Fruit fly (Drosophila melanogaster) whole organism, pupa: Measurements from ENCODE around the gene Polr1F.

ENCODE experiments used
- CG10348 ChIP-seq: fragments of 200-800 bp; sonication (Bioruptor generic); IDR thresholded peaks from 2 replicates; pipeline ENCODE4 v1.3.6; 2022; ENCODE audit warnings: missing biosample characterization, missing genetic modification characterization
- CG12605 ChIP-seq: fragments of 200-800 bp; sonication (Bioruptor generic); IDR thresholded peaks from 2 replicates; pipeline ENCODE4 v1.3.6; 2022; ENCODE audit warnings: missing biosample characterization, missing genetic modification characterization
- CG13204 ChIP-seq: fragments of 200-800 bp; sonication (Bioruptor generic); optimal IDR thresholded peaks from 2 replicates; lab custom pipeline; 2018; ENCODE audit warnings: missing biosample characterization, mild to moderate bottlenecking, missing genetic modification characterization, moderate library complexity
- CG14655 ChIP-seq: fragments of 200-800 bp; sonication (Bioruptor generic); optimal IDR thresholded peaks from 3 replicates; lab custom pipeline; 2017; ENCODE audit warnings: mild to moderate bottlenecking, missing biosample characterization, missing genetic modification reagents, missing genetic modification characterization
- CG15710 ChIP-seq: fragments of 200-800 bp; sonication (Bioruptor generic); optimal IDR thresholded peaks from 2 replicates; lab custom pipeline; 2018; ENCODE audit warnings: missing biosample characterization, mild to moderate bottlenecking, missing genetic modification characterization, moderate library complexity
- CG17806 ChIP-seq: fragments of 200-800 bp; sonication (Bioruptor generic); optimal IDR thresholded peaks from 2 replicates; lab custom pipeline; 2018; ENCODE audit warnings: missing biosample characterization, mild to moderate bottlenecking, missing genetic modification characterization, moderate library complexity
- CG32121 ChIP-seq: fragments of 200-800 bp; sonication (Bioruptor generic); IDR thresholded peaks from 2 replicates; pipeline ENCODE4 v1.3.6; 2022; ENCODE audit warnings: missing biosample characterization, missing genetic modification characterization
- CG34367 ChIP-seq: fragments of 200-800 bp; sonication (Bioruptor generic); optimal IDR thresholded peaks from 2 replicates; lab custom pipeline; 2018; ENCODE audit warnings: missing biosample characterization, mild to moderate bottlenecking, missing genetic modification characterization
- CG4496 ChIP-seq: fragments of 200-800 bp; sonication (Bioruptor generic); IDR thresholded peaks from 3 replicates; pipeline ENCODE4 v1.3.6; 2022; ENCODE audit warnings: missing biosample characterization, missing genetic modification characterization
- CG8159 ChIP-seq: fragments of 200-800 bp; sonication (Bioruptor generic); optimal IDR thresholded peaks from 3 replicates; lab custom pipeline; 2018; ENCODE audit warnings: missing biosample characterization, mild to moderate bottlenecking, missing genetic modification characterization, moderate library complexity
- CG8301 ChIP-seq: fragments of 200-800 bp; sonication (Bioruptor generic); optimal IDR thresholded peaks from 2 replicates; lab custom pipeline; 2018; ENCODE audit warnings: missing biosample characterization, mild to moderate bottlenecking, missing genetic modification characterization
- CG9948 ChIP-seq: fragments of 200-800 bp; sonication (Bioruptor generic); optimal IDR thresholded peaks from 2 replicates; lab custom pipeline; 2018; ENCODE audit warnings: missing biosample characterization, mild to moderate bottlenecking, missing genetic modification characterization, moderate library complexity
- D1 ChIP-seq: fragments of 200-800 bp; sonication (Bioruptor generic); optimal IDR thresholded peaks from 2 replicates; lab custom pipeline; 2018; ENCODE audit warnings: missing biosample characterization, mild to moderate bottlenecking, missing genetic modification characterization, moderate library complexity
- EcR ChIP-seq: fragments of 200-800 bp; sonication (Bioruptor generic); optimal IDR thresholded peaks from 3 replicates; lab custom pipeline; 2019; ENCODE audit warnings: missing biosample characterization, missing genetic modification characterization, mild to moderate bottlenecking, moderate library complexity, missing genetic modification reagents
- Ets98B ChIP-seq: fragments of 200-800 bp; sonication (Bioruptor generic); IDR thresholded peaks from 2 replicates; pipeline ENCODE4 v1.3.6; 2022; ENCODE audit warnings: missing biosample characterization, missing genetic modification characterization
- Pif1A ChIP-seq: fragments of 200-800 bp; sonication (Bioruptor generic); optimal IDR thresholded peaks from 3 replicates; lab custom pipeline; 2016; ENCODE audit warnings: missing biosample characterization, missing genetic modification characterization
- Pif1B ChIP-seq: fragments of 200-800 bp; sonication (Bioruptor generic); optimal IDR thresholded peaks from 3 replicates; lab custom pipeline; 2016; ENCODE audit warnings: missing biosample characterization, missing genetic modification characterization
- Snoo ChIP-seq: fragments of 200-800 bp; sonication (Bioruptor generic); optimal IDR thresholded peaks from 3 replicates; lab custom pipeline; 2017; ENCODE audit warnings: missing biosample characterization, mild to moderate bottlenecking, missing genetic modification characterization, inconsistent platforms
- fd96Ca ChIP-seq: fragments of 200-800 bp; sonication (Bioruptor generic); IDR thresholded peaks from 3 replicates; pipeline ENCODE4 v1.3.6; 2022; ENCODE audit warnings: missing biosample characterization, missing genetic modification characterization
- gl ChIP-seq: fragments of 200-800 bp; sonication (Bioruptor generic); optimal IDR thresholded peaks from 2 replicates; lab custom pipeline; 2018; ENCODE audit warnings: missing biosample characterization, mild to moderate bottlenecking, missing genetic modification characterization
- rn ChIP-seq: fragments of 200-800 bp; sonication (Bioruptor generic); IDR thresholded peaks from 2 replicates; pipeline ENCODE4 v1.3.6; 2022; ENCODE audit warnings: missing biosample characterization, missing genetic modification characterization

Gene Polr1F

DNA sequence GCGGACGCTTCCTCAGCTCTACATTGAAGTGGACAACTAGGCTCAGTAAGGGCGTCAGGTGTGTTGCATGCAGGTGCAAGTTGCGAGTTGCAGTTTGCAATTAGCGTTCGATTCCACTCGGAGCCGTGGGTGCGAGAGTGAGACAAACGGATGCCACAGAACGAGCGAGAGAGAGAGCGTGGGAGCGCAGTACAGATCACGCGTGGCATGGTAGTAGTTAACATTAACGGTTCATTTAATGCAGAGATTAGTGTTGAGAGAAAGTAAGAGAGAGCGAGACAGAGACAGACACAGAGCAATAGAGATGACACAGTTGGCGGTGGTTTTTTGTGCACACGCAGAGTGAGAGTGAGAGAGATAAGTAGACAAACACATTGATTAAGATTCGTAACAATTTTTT, 32.1 kb upstream of the Polr1F start:
- TF ChIP-seq Pif1B (GFP tag; lab: Kevin White, UChicago), result no peak
- peak; percentile 7; the same call in 1 of the 2 replicates for TF ChIP-seq CG32121 (GFP tag; lab: Robert Waterston, UW)
- TF ChIP-seq CG4496 (GFP tag; lab: Robert Waterston, UW), result no peak
- no peak for TF ChIP-seq EcR
- no peak for TF ChIP-seq Ets98B
- TF ChIP-seq gl (tag; lab: Kevin White, UChicago), result no peak

- TF ChIP-seq CG4496 (GFP tag; lab: Robert Waterston, UW), result no peak
- TF ChIP-seq CG8159, result no peak
- no peak for TF ChIP-seq CG10348
- TF ChIP-seq CG9948 (tag; lab: Kevin White, UChicago), result no peak
- no peak for TF ChIP-seq CG17806 (tag; lab: Kevin White, UChicago)
- no peak for TF ChIP-seq D1 (tag; lab: Kevin White, UChicago)
- no peak for TF ChIP-seq Pif1A
- no peak for TF ChIP-seq Pif1B (GFP tag; lab: Kevin White, UChicago)
- TF ChIP-seq CG12605 (GFP tag; lab: Robert Waterston, UW), result no peak
- TF ChIP-seq CG14655, result no peak
- no peak for TF ChIP-seq CG13204 (GFP tag; lab: Kevin White, UChicago)
- no peak for TF ChIP-seq Snoo (tag; lab: Kevin White, UChicago)
- TF ChIP-seq gl (tag; lab: Kevin White, UChicago), result no peak
- TF ChIP-seq CG8301, result no peak
- TF ChIP-seq rn (GFP tag; lab: Robert Waterston, UW), result no peak
- no peak for TF ChIP-seq Ets98B
- TF ChIP-seq CG34367, result no peak
- no peak for TF ChIP-seq CG32121 (GFP tag; lab: Robert Waterston, UW)
- no peak for TF ChIP-seq CG15710 (tag; lab: Kevin White, UChicago)
- TF ChIP-seq, all 21 proteins: peak for 0
These were observed 24.2 kb upstream of the Polr1F start, which contains the start of gene CG43232 for dm6 chr2L:6931821-6932220. TSS of gene CG43232 (plus strand) at chr2L:6932121.

- TF ChIP-seq Pif1A (no peak), CG9948 (tag; lab: Kevin White, UChicago) (no peak), CG34367 (no peak), CG8301 (no peak), CG32121 (GFP tag; lab: Robert Waterston, UW) (no peak), EcR (no peak), D1 (tag; lab: Kevin White, UChicago) (no peak), CG8159 (no peak), CG10348 (no peak), CG15710 (tag; lab: Kevin White, UChicago) (no peak), Ets98B (no peak), Snoo (tag; lab: Kevin White, UChicago) (no peak), CG12605 (GFP tag; lab: Robert Waterston, UW) (no peak), CG4496 (GFP tag; lab: Robert Waterston, UW) (no peak)
These were observed 17.5 kb upstream of the Polr1F start for dm6 chr2L:6925114-6925513.

DNA sequence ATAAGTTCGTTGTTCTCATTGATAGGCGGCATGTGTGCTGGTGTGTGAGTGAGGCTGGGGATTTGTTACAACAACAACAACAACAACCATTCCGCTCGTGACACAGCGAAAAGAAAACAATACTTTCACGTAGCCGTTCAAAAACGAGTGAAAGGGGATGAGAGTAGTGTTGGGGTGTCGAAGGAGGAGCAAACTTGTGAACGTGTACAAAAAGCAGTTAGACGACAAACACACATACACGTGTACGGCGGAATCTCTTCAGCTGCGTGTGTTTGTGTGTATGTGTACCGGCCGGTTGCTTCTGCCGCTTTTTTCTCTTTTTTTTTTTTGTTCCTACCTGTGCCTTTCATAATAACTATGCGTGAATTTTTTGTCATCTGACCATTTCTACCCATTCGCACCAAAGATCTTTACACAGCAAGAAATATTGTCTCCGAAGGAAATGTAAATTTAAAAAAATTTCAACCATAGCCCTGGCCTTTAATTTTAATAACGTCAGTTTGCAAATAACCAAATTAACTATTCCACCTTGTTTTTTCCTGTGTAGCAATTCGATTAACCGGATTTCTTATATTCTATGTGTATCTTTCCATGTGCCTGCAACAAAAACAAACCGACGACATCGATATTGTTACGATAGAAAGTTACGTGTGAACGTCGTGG, 14.6 kb upstream of the Polr1F start:
- TF ChIP-seq CG10348 (no peak), Pif1B (GFP tag; lab: Kevin White, UChicago) (peak; percentile 87), Pif1A (peak; percentile 85), CG15710 (tag; lab: Kevin White, UChicago) (peak; percentile 74), CG14655 (no peak), CG34367 (peak; percentile 82), CG4496 (GFP tag; lab: Robert Waterston, UW) (peak; percentile 91; the same call in 1 of the 3 replicates), CG13204 (GFP tag; lab: Kevin White, UChicago) (no peak), Snoo (tag; lab: Kevin White, UChicago) (peak; percentile 49), rn (GFP tag; lab: Robert Waterston, UW) (no peak; the same call in 1 of the 2 replicates), CG8159 (peak; percentile 82), CG32121 (GFP tag; lab: Robert Waterston, UW) (peak; percentile 81), EcR (peak; percentile 81), D1 (tag; lab: Kevin White, UChicago) (no peak), fd96Ca (no peak), Ets98B (peak; percentile 90), CG17806 (tag; lab: Kevin White, UChicago) (peak; percentile 83), gl (tag; lab: Kevin White, UChicago) (peak; percentile 39), CG8301 (peak; percentile 88), CG12605 (GFP tag; lab: Robert Waterston, UW) (no peak; the same call in 1 of the 2 replicates), CG9948 (tag; lab: Kevin White, UChicago) (peak; percentile 80)

dm6 chr2L:6921360-6922090, 13.9 kb upstream of the Polr1F start:
- TF ChIP-seq fd96Ca (no peak), gl (tag; lab: Kevin White, UChicago) (peak; percentile 10), CG8159 (peak; percentile 29), CG13204 (GFP tag; lab: Kevin White, UChicago) (no peak), CG32121 (GFP tag; lab: Robert Waterston, UW) (no peak), CG4496 (GFP tag; lab: Robert Waterston, UW) (0 out of 3 replicates have a peak, but pooled peaks have one; percentile 18), CG10348 (no peak), CG12605 (GFP tag; lab: Robert Waterston, UW) (peak; percentile 48; the same call in 1 of the 2 replicates), CG8301 (peak; percentile 14), Pif1B (GFP tag; lab: Kevin White, UChicago) (peak; percentile 3), CG9948 (tag; lab: Kevin White, UChicago) (no peak), EcR (peak; percentile 96)
